Worm (Caenorhabditis elegans) whole organism, L1 larva: ENCODE measurements around the gene M163.1.

ENCODE experiments used
- C34B4.2 ChIP-seq: sonication (generic microtip); optimal IDR thresholded peaks from 2 replicates; lab custom pipeline; 2017; ENCODE audit warnings: mild to moderate bottlenecking, missing genetic modification characterization, missing compliant biosample characterization
- F16B12.6 ChIP-seq: fragments of 150-350 bp; optimal IDR thresholded peaks from 2 replicates; lab custom pipeline; 2014; ENCODE audit warnings: missing biosample characterization, missing genetic modification characterization
- alr-1 ChIP-seq: fragments of 200-800 bp; sonication (Bioruptor generic); optimal IDR thresholded peaks from 2 replicates; lab custom pipeline; 2018; ENCODE audit warnings: borderline replicate concordance, mild to moderate bottlenecking, missing genetic modification characterization, missing compliant biosample characterization
- aly-2 ChIP-seq: fragments of 150-350 bp; optimal IDR thresholded peaks from 2 replicates; lab custom pipeline; 2014; ENCODE audit warnings: missing biosample characterization, missing genetic modification characterization
- ama-1 ChIP-seq: fragments of 150-350 bp; optimal IDR thresholded peaks from 2 replicates; lab custom pipeline; 2014
- blmp-1 ChIP-seq: fragments of 150-350 bp; optimal IDR thresholded peaks from 2 replicates; lab custom pipeline; 2014; ENCODE audit warnings: missing biosample characterization, missing genetic modification characterization
- ceh-8 ChIP-seq: fragments of 200-800 bp; sonication (Bioruptor generic); optimal IDR thresholded peaks from 2 replicates; lab custom pipeline; 2018; ENCODE audit warnings: mild to moderate bottlenecking, missing genetic modification characterization, moderate library complexity, missing compliant biosample characterization
- ceh-82 ChIP-seq, 3 experiments: fragments of 150-350 bp in 1 of 3; sonication (generic microtip) in 2 of 3; optimal IDR thresholded peaks; 2 replicates each; lab custom pipeline; 2014 to 2017; ENCODE audit warnings: missing biosample characterization in 3 of 3, missing genetic modification characterization in 3 of 3
- ceh-88 ChIP-seq: fragments of 200-800 bp; sonication (Bioruptor generic); IDR thresholded peaks from 2 replicates; pipeline ENCODE4 v1.3.6; 2022; ENCODE audit warnings: missing genetic modification characterization, missing compliant biosample characterization
- ces-1 ChIP-seq: fragments of 150-350 bp; optimal IDR thresholded peaks from 2 replicates; lab custom pipeline; 2014; ENCODE audit warnings: missing biosample characterization, missing genetic modification reagents, missing genetic modification characterization
- dpl-1 ChIP-seq, 3 experiments: fragments of 150-350 bp in 2 of 3; sonication (generic microtip) in 1 of 3; optimal IDR thresholded peaks; 2 replicates each; lab custom pipeline; 2014 to 2017; ENCODE audit warnings: missing biosample characterization in 3 of 3, missing genetic modification characterization in 3 of 3, missing genetic modification reagents in 3 of 3
- efl-1 ChIP-seq, 4 experiments: fragments of 150-350 bp; optimal IDR thresholded peaks in 3 of 4; peaks in 1 of 4; 1 replicate in 1 of 4; 2 replicates in 3 of 4; lab custom pipeline; 2014; ENCODE audit warnings: missing biosample characterization in 2 of 4, missing genetic modification characterization in 2 of 4, missing genetic modification reagents in 2 of 4
- egl-27 ChIP-seq, 2 experiments: fragments of 150-350 bp in 1 of 2; sonication (generic microtip); optimal IDR thresholded peaks; 3 replicates each; lab custom pipeline; 2017 to 2018; ENCODE audit warnings: missing biosample characterization in 2 of 2, missing genetic modification characterization in 2 of 2, missing genetic modification reagents in 2 of 2
- elt-2 ChIP-seq: sonication (generic microtip); optimal IDR thresholded peaks from 2 replicates; lab custom pipeline; 2016; ENCODE audit warnings: missing genetic modification characterization, mild to moderate bottlenecking, inconsistent platforms, missing compliant biosample characterization, missing genetic modification reagents
- fkh-4 ChIP-seq: sonication (generic microtip); optimal IDR thresholded peaks from 2 replicates; lab custom pipeline; 2016; ENCODE audit warnings: missing compliant biosample characterization, missing genetic modification characterization, borderline replicate concordance
- fos-1 ChIP-seq: fragments of 150-350 bp; optimal IDR thresholded peaks from 2 replicates; lab custom pipeline; 2014; ENCODE audit warnings: missing biosample characterization, missing genetic modification characterization
- grh-1 ChIP-seq: fragments of 200-800 bp; sonication (Bioruptor generic); IDR thresholded peaks from 2 replicates; pipeline ENCODE4 v1.3.6; 2022; ENCODE audit warnings: missing genetic modification reagents, missing genetic modification characterization, missing compliant biosample characterization
- hlh-17 ChIP-seq: fragments of 200-800 bp; sonication (Bioruptor generic); optimal IDR thresholded peaks from 2 replicates; lab custom pipeline; 2018; ENCODE audit warnings: missing genetic modification characterization, mild to moderate bottlenecking, missing compliant biosample characterization, moderate library complexity, borderline replicate concordance
- jun-1 ChIP-seq: fragments of 150-350 bp; optimal IDR thresholded peaks from 2 replicates; lab custom pipeline; 2014; ENCODE audit warnings: missing biosample characterization, missing genetic modification reagents, missing genetic modification characterization
- lin-13 ChIP-seq: fragments of 150-350 bp; optimal IDR thresholded peaks from 2 replicates; lab custom pipeline; 2014; ENCODE audit warnings: missing biosample characterization, missing genetic modification reagents, missing genetic modification characterization
- lin-15B ChIP-seq: fragments of 150-350 bp; sonication (generic microtip); optimal IDR thresholded peaks from 3 replicates; lab custom pipeline; 2014; ENCODE audit warnings: missing biosample characterization, missing genetic modification characterization
- lin-35 ChIP-seq, 2 experiments: fragments of 150-350 bp; optimal IDR thresholded peaks; 2 replicates each; lab custom pipeline; 2014; ENCODE audit warnings: missing biosample characterization in 2 of 2, missing genetic modification characterization in 2 of 2, missing genetic modification reagents in 2 of 2
- lin-39 ChIP-seq: fragments of 150-350 bp; optimal IDR thresholded peaks from 2 replicates; lab custom pipeline; 2014; ENCODE audit warnings: missing biosample characterization, missing genetic modification reagents, missing genetic modification characterization
- lsy-2 ChIP-seq, 2 experiments: fragments of 150-350 bp; optimal IDR thresholded peaks; 2 replicates each; lab custom pipeline; 2014; ENCODE audit warnings: missing biosample characterization in 2 of 2, missing genetic modification characterization in 2 of 2
- mab-9 ChIP-seq: fragments of 200-800 bp; sonication (Bioruptor generic); IDR thresholded peaks from 2 replicates; pipeline ENCODE4 v1.3.6; 2022; ENCODE audit warnings: missing genetic modification reagents, missing genetic modification characterization, missing compliant biosample characterization
- mdl-1 ChIP-seq, 2 experiments: fragments of 150-350 bp; optimal IDR thresholded peaks; 2 replicates each; lab custom pipeline; 2014 to 2017; ENCODE audit warnings: missing biosample characterization in 2 of 2, missing genetic modification characterization in 2 of 2, inconsistent platforms in 1 of 2
- mep-1 ChIP-seq: fragments of 150-350 bp; optimal IDR thresholded peaks from 2 replicates; lab custom pipeline; 2014; ENCODE audit warnings: missing biosample characterization, missing genetic modification characterization
- nhr-12 ChIP-seq: sonication (generic microtip); optimal IDR thresholded peaks from 2 replicates; lab custom pipeline; 2017; ENCODE audit warnings: missing biosample characterization, missing genetic modification characterization
- nhr-19 ChIP-seq: fragments of 200-800 bp; sonication (Bioruptor generic); conservative IDR thresholded peaks from 2 replicates; pipeline ENCODE4 v1.3.6; 2022; ENCODE audit warnings: missing genetic modification characterization, missing compliant biosample characterization
- nhr-20 ChIP-seq: sonication (generic microtip); optimal IDR thresholded peaks from 2 replicates; lab custom pipeline; 2016; ENCODE audit warnings: mild to moderate bottlenecking, missing genetic modification characterization, missing compliant biosample characterization
- nhr-28 ChIP-seq: fragments of 150-350 bp; optimal IDR thresholded peaks from 2 replicates; lab custom pipeline; 2014; ENCODE audit warnings: missing biosample characterization, missing genetic modification characterization
- nhr-47 ChIP-seq: sonication (generic microtip); optimal IDR thresholded peaks from 2 replicates; lab custom pipeline; 2016; ENCODE audit warnings: mild to moderate bottlenecking, missing genetic modification characterization, moderate library complexity, missing compliant biosample characterization
- nhr-71 ChIP-seq: sonication (generic microtip); optimal IDR thresholded peaks from 2 replicates; lab custom pipeline; 2016; ENCODE audit warnings: mild to moderate bottlenecking, missing genetic modification characterization, moderate library complexity, missing compliant biosample characterization
- nhr-76 ChIP-seq: sonication (generic microtip); optimal IDR thresholded peaks from 2 replicates; lab custom pipeline; 2017; ENCODE audit warnings: missing biosample characterization, missing genetic modification characterization
- nhr-77 ChIP-seq: fragments of 150-350 bp; optimal IDR thresholded peaks from 2 replicates; lab custom pipeline; 2014; ENCODE audit warnings: missing biosample characterization, missing genetic modification characterization
- nhr-84 ChIP-seq: sonication (generic microtip); optimal IDR thresholded peaks from 2 replicates; lab custom pipeline; 2017; ENCODE audit warnings: missing biosample characterization, missing genetic modification characterization
- nhr-85 ChIP-seq: sonication (generic microtip); peaks from one replicate; lab custom pipeline; 2016; ENCODE audit warnings: missing genetic modification characterization, inconsistent platforms, missing compliant biosample characterization
- nhr-90 ChIP-seq: sonication (generic microtip); optimal IDR thresholded peaks from 2 replicates; lab custom pipeline; 2016; ENCODE audit warnings: mild to moderate bottlenecking, missing genetic modification characterization, missing compliant biosample characterization; ENCODE audit not compliant: poor library complexity
- pag-3 ChIP-seq: sonication (generic microtip); optimal IDR thresholded peaks from 2 replicates; lab custom pipeline; 2017; ENCODE audit warnings: missing genetic modification characterization, mild to moderate bottlenecking, missing compliant biosample characterization, antibody characterized with exemption, borderline replicate concordance; ENCODE audit not compliant: insufficient read depth
- pqm-1 ChIP-seq: sonication (generic microtip); optimal IDR thresholded peaks from 3 replicates; lab custom pipeline; 2017; ENCODE audit warnings: missing biosample characterization, missing genetic modification characterization
- rnt-1 ChIP-seq: sonication (generic microtip); optimal IDR thresholded peaks from 2 replicates; lab custom pipeline; 2016; ENCODE audit warnings: mild to moderate bottlenecking, missing genetic modification characterization, moderate library complexity, missing compliant biosample characterization
- skn-1 ChIP-seq: fragments of 150-350 bp; optimal IDR thresholded peaks from 2 replicates; lab custom pipeline; 2014; ENCODE audit warnings: missing biosample characterization, missing genetic modification characterization
- snpc-4 ChIP-seq: fragments of 150-350 bp; optimal IDR thresholded peaks from 2 replicates; lab custom pipeline; 2014; ENCODE audit warnings: missing biosample characterization, missing genetic modification characterization
- tbx-2 ChIP-seq: sonication (generic microtip); optimal IDR thresholded peaks from 2 replicates; lab custom pipeline; 2016; ENCODE audit warnings: missing genetic modification characterization, missing compliant biosample characterization
- tlp-1 ChIP-seq: fragments of 150-350 bp; optimal IDR thresholded peaks from 2 replicates; lab custom pipeline; 2014; ENCODE audit warnings: missing biosample characterization, missing genetic modification characterization
- unc-130 ChIP-seq: fragments of 150-350 bp; optimal IDR thresholded peaks from 2 replicates; lab custom pipeline; 2017; ENCODE audit warnings: missing biosample characterization, missing genetic modification characterization, inconsistent platforms
- unc-98 ChIP-seq: fragments of 200-800 bp; sonication (Bioruptor generic); IDR thresholded peaks from 2 replicates; pipeline ENCODE4 v1.3.6; 2022; ENCODE audit warnings: missing genetic modification characterization, missing compliant biosample characterization
- ztf-4 ChIP-seq: fragments of 150-350 bp; optimal IDR thresholded peaks from 2 replicates; lab custom pipeline; 2014; ENCODE audit warnings: missing biosample characterization, missing genetic modification characterization

M163.1 gene

ce11 chrX:14508823-14509259, 5.2 kb upstream of the M163.1 start (continued):
- TF ChIP-seq egl-27 (tag; optimal IDR thresholded peaks at IDR 0.05; lab: Kevin White, UChicago) (peak in 1 of 2 experiments; percentile 70), efl-1 (optimal IDR thresholded peaks at IDR 0.05; lab: Kevin White, UChicago) (peak in 1 of 2 experiments; percentile 5), efl-1 (GFP tag; optimal IDR thresholded peaks at IDR 0.05 in 1 of 2; lab: Kevin White, UChicago) (peak in 1 of 2 experiments; percentile 36), pqm-1 (tag; lab: Kevin White, UChicago) (no peak), ces-1 (no peak), rnt-1 (tag; lab: Kevin White, UChicago) (peak; percentile 84), ztf-4 (tag; lab: Kevin White, UChicago) (no peak), unc-130 (tag; lab: Kevin White, UChicago) (peak; percentile 33), nhr-71 (peak; percentile 85), unc-98 (GFP tag; lab: Robert Waterston, UW) (no peak), ceh-88 (GFP tag; lab: Robert Waterston, UW) (no peak), lin-13 (peak; percentile 15), ama-1 (lab: Kevin White, UChicago) (no peak), lin-35 (GFP tag; optimal IDR thresholded peaks at IDR 0.05; lab: Kevin White, UChicago) (peak in 1 of 2 experiments; percentile 36), nhr-77 (tag; lab: Kevin White, UChicago) (peak; percentile 13), ceh-8 (no peak), nhr-20 (tag; lab: Kevin White, UChicago) (peak; percentile 69), fos-1 (tag; lab: Kevin White, UChicago) (no peak), nhr-47 (tag; lab: Kevin White, UChicago) (peak; percentile 36), dpl-1 (GFP tag; optimal IDR thresholded peaks at IDR 0.05; lab: Kevin White, UChicago) (peak in 1 of 3 experiments; percentile 8), nhr-90 (tag; lab: Kevin White, UChicago) (peak; percentile 35), F16B12.6 (tag; lab: Kevin White, UChicago) (no peak), blmp-1 (tag; lab: Kevin White, UChicago) (peak; percentile 85), mep-1 (tag; lab: Kevin White, UChicago) (peak; percentile 85), grh-1 (GFP tag; lab: Robert Waterston, UW) (peak; percentile 56; the same call in 1 of the 2 replicates), lin-39 (tag; lab: Kevin White, UChicago) (peak; percentile 77), aly-2 (tag; lab: Kevin White, UChicago) (no peak), nhr-76 (tag; lab: Kevin White, UChicago) (no peak), lsy-2 (tag; optimal IDR thresholded peaks at IDR 0.05; lab: Kevin White, UChicago) (peak; percentile 48 to 54)

ce11 chrX:14507992-14508391, 4.4 kb upstream of the M163.1 start:
- TF ChIP-seq snpc-4 = no peak
- peak in 1 of 2 experiments; percentile 24 for TF ChIP-seq lsy-2 (tag; optimal IDR thresholded peaks at IDR 0.05; lab: Kevin White, UChicago)
- no peak for TF ChIP-seq elt-2
- TF ChIP-seq jun-1 (tag; lab: Kevin White, UChicago) = no peak
- no peak for TF ChIP-seq alr-1 (tag; lab: Kevin White, UChicago)
- TF ChIP-seq fos-1 (tag; lab: Kevin White, UChicago) = no peak
- no peak for TF ChIP-seq nhr-84 (tag; lab: Kevin White, UChicago)
- TF ChIP-seq grh-1 (GFP tag; lab: Robert Waterston, UW) = peak; percentile 94
- peak; percentile 74 for TF ChIP-seq nhr-71
- peak; percentile 48 for TF ChIP-seq nhr-47 (tag; lab: Kevin White, UChicago)
- TF ChIP-seq aly-2 (tag; lab: Kevin White, UChicago) = no peak
- no peak for TF ChIP-seq pag-3
- no peak for TF ChIP-seq mab-9 (GFP tag; lab: Robert Waterston, UW)
- TF ChIP-seq mdl-1 (tag; optimal IDR thresholded peaks at IDR 0.05; lab: Kevin White, UChicago) = peak in 1 of 2 experiments; percentile 55
- TF ChIP-seq nhr-12 (tag; lab: Kevin White, UChicago) = no peak
- no peak for TF ChIP-seq ama-1 (lab: Kevin White, UChicago)
- no peak for TF ChIP-seq hlh-17 (GFP tag; lab: Kevin White, UChicago)
- peak; percentile 82 for TF ChIP-seq nhr-20 (tag; lab: Kevin White, UChicago)
- peak; percentile 2 for TF ChIP-seq tbx-2 (tag; lab: Kevin White, UChicago)
- no peak for TF ChIP-seq egl-27 (tag; optimal IDR thresholded peaks at IDR 0.05; lab: Kevin White, UChicago)
- no peak for TF ChIP-seq ceh-82 (tag; optimal IDR thresholded peaks at IDR 0.05; lab: Kevin White, UChicago)
- no peak for TF ChIP-seq nhr-28 (tag; lab: Kevin White, UChicago)
- no peak for TF ChIP-seq lin-15B (tag; lab: Kevin White, UChicago)
- peak; percentile 67 for TF ChIP-seq nhr-90 (tag; lab: Kevin White, UChicago)
- no peak for TF ChIP-seq tlp-1
- peak; percentile 59 for TF ChIP-seq mep-1 (tag; lab: Kevin White, UChicago)
- TF ChIP-seq C34B4.2 (tag; lab: Kevin White, UChicago) = no peak
- peak; percentile 37 for TF ChIP-seq ztf-4 (tag; lab: Kevin White, UChicago)
- TF ChIP-seq skn-1 (tag; lab: Kevin White, UChicago) = no peak
- TF ChIP-seq lin-13 = peak; percentile 3
- no peak for TF ChIP-seq fkh-4 (tag; lab: Kevin White, UChicago)
- TF ChIP-seq nhr-85 (tag; lab: Kevin White, UChicago) = peak; percentile 98
- TF ChIP-seq nhr-19 (GFP tag; lab: Robert Waterston, UW) = peak; percentile 55
- TF ChIP-seq ceh-88 (GFP tag; lab: Robert Waterston, UW) = no peak
